Fruit fly (Drosophila melanogaster) whole organism, wandering third instar larva: Measurements from ENCODE around the gene CG43255.

Source experiments
- Abd-B ChIP-seq: fragments of >200 bp; optimal IDR thresholded peaks from 2 replicates; lab custom pipeline; 2017; ENCODE audit warnings: missing biosample characterization, missing genetic modification characterization
- CG32264 ChIP-seq: fragments of 200-800 bp; sonication (Bioruptor generic); optimal IDR thresholded peaks from 2 replicates; lab custom pipeline; 2016; ENCODE audit warnings: missing biosample characterization, missing genetic modification characterization
- CG9705 ChIP-seq: fragments of 200-800 bp; sonication (Bioruptor generic); optimal IDR thresholded peaks from 2 replicates; lab custom pipeline; 2018; ENCODE audit warnings: missing biosample characterization, mild to moderate bottlenecking, missing genetic modification characterization
- CrebA ChIP-seq: fragments of 200-800 bp; sonication (Bioruptor generic); optimal IDR thresholded peaks from 2 replicates; lab custom pipeline; 2016; ENCODE audit warnings: missing biosample characterization, mild to moderate bottlenecking, missing genetic modification characterization, borderline replicate concordance
- Dfd ChIP-seq: fragments of >200 bp; optimal IDR thresholded peaks from 2 replicates; lab custom pipeline; 2017; ENCODE audit warnings: missing biosample characterization, missing genetic modification characterization
- Dif ChIP-seq: fragments of 200-275, 200-300 bp; sonication (Bioruptor generic); optimal IDR thresholded peaks from 2 replicates; lab custom pipeline; 2018; ENCODE audit warnings: missing biosample characterization, missing genetic modification characterization; ENCODE audit not compliant: partially characterized antibody
- GATAd ChIP-seq: sonication (Bioruptor generic); optimal IDR thresholded peaks from 2 replicates; lab custom pipeline; 2016; ENCODE audit warnings: missing biosample characterization, missing genetic modification characterization
- HLH106 ChIP-seq: fragments of 200-800 bp; optimal IDR thresholded peaks from 3 replicates; lab custom pipeline; 2019; ENCODE audit warnings: missing biosample characterization, mild to moderate bottlenecking, missing genetic modification characterization, moderate library complexity
- Hnf4 ChIP-seq: fragments of 200-800 bp; sonication (Bioruptor generic); optimal IDR thresholded peaks from 2 replicates; lab custom pipeline; 2016; ENCODE audit warnings: missing biosample characterization, mild to moderate bottlenecking, missing genetic modification characterization
- Hr78 ChIP-seq: fragments of >200 bp; optimal IDR thresholded peaks from 2 replicates; lab custom pipeline; 2017; ENCODE audit warnings: missing biosample characterization, missing genetic modification characterization
- Hr83 ChIP-seq: fragments of 200-300 bp; sonication (Bioruptor generic); optimal IDR thresholded peaks from 2 replicates; lab custom pipeline; 2016; ENCODE audit warnings: missing biosample characterization, mild to moderate bottlenecking, missing genetic modification characterization, moderate library complexity; ENCODE audit not compliant: poor library complexity, severe bottlenecking
- Jra ChIP-seq: sonication (Bioruptor generic); optimal IDR thresholded peaks from 2 replicates; lab custom pipeline; 2016; ENCODE audit warnings: missing biosample characterization, missing genetic modification characterization
- Mio ChIP-seq: sonication (Bioruptor generic); optimal IDR thresholded peaks from 2 replicates; lab custom pipeline; 2016; ENCODE audit warnings: missing biosample characterization, missing genetic modification characterization
- Myc ChIP-seq: fragments of >200 bp; optimal IDR thresholded peaks from 2 replicates; lab custom pipeline; 2017
- N ChIP-seq: fragments of >200 bp; optimal IDR thresholded peaks from 2 replicates; lab custom pipeline; 2018; ENCODE audit warnings: missing biosample characterization, missing external identifiers, missing genetic modification characterization
- OdsH ChIP-seq: fragments of 200-800 bp; sonication (Bioruptor generic); optimal IDR thresholded peaks from 2 replicates; lab custom pipeline; 2016; ENCODE audit warnings: missing biosample characterization, mild to moderate bottlenecking, missing genetic modification characterization
- Rel ChIP-seq, 2 experiments: fragments of 200-800 bp; sonication (Bioruptor generic) in 1 of 2; optimal IDR thresholded peaks; 2 replicates in 1 of 2; 3 replicates in 1 of 2; lab custom pipeline; 2016 to 2019; ENCODE audit warnings: mild to moderate bottlenecking in 2 of 2, missing biosample characterization in 2 of 2, missing genetic modification characterization in 2 of 2, moderate library complexity in 1 of 2
- Sp1 ChIP-seq: fragments of 200-800 bp; sonication (Bioruptor generic); optimal IDR thresholded peaks from 3 replicates; lab custom pipeline; 2019; ENCODE audit warnings: missing biosample characterization, mild to moderate bottlenecking, missing genetic modification characterization, moderate library complexity
- Vsx2 ChIP-seq: fragments of 200-300, 225-300 bp; sonication (Bioruptor generic); optimal IDR thresholded peaks from 2 replicates; lab custom pipeline; 2018; ENCODE audit warnings: missing biosample characterization, missing genetic modification characterization; ENCODE audit not compliant: partially characterized antibody
- br ChIP-seq: fragments of 200-800 bp; sonication (Bioruptor generic); optimal IDR thresholded peaks from 2 replicates; lab custom pipeline; 2016; ENCODE audit warnings: missing biosample characterization, missing genetic modification characterization
- brk ChIP-seq: fragments of 200-800 bp; sonication (Bioruptor generic); optimal IDR thresholded peaks from 2 replicates; lab custom pipeline; 2016; ENCODE audit warnings: missing biosample characterization, mild to moderate bottlenecking, missing genetic modification characterization
- dl ChIP-seq, 2 experiments: fragments of 175-275, 200-275 bp in 1 of 2; fragments of 200-275 bp in 1 of 2; sonication (Bioruptor generic); optimal IDR thresholded peaks; lab custom pipeline; 2018; ENCODE audit warnings: mild to moderate bottlenecking in 2 of 2, missing biosample characterization in 2 of 2, missing genetic modification characterization in 2 of 2, moderate library complexity in 2 of 2; ENCODE audit not compliant: partially characterized antibody in 2 of 2, insufficient read depth in 1 of 2
- dmrt93B ChIP-seq: fragments of 200-800 bp; sonication (Bioruptor generic); optimal IDR thresholded peaks from 2 replicates; lab custom pipeline; 2018; ENCODE audit warnings: missing biosample characterization, mild to moderate bottlenecking, missing genetic modification characterization
- dsf ChIP-seq: sonication (Bioruptor generic); optimal IDR thresholded peaks from 2 replicates; lab custom pipeline; 2016; ENCODE audit warnings: missing biosample characterization, missing genetic modification characterization, borderline replicate concordance
- ey ChIP-seq: fragments of 200-800 bp; sonication (Bioruptor generic); optimal IDR thresholded peaks from 2 replicates; lab custom pipeline; 2016; ENCODE audit warnings: missing biosample characterization, missing genetic modification characterization
- foxo ChIP-seq, 2 experiments: fragments of 200-800 bp; sonication (Bioruptor generic); optimal IDR thresholded peaks; 2 replicates in 1 of 2; 3 replicates in 1 of 2; lab custom pipeline; 2016 to 2017; ENCODE audit warnings: missing biosample characterization in 2 of 2, missing genetic modification characterization in 2 of 2
- fru ChIP-seq: fragments of 200-800 bp; sonication (Bioruptor generic); optimal IDR thresholded peaks from 3 replicates; lab custom pipeline; 2016; ENCODE audit warnings: missing biosample characterization, mild to moderate bottlenecking, missing genetic modification characterization
- h ChIP-seq: fragments of 200-800 bp; sonication (Bioruptor generic); optimal IDR thresholded peaks from 3 replicates; lab custom pipeline; 2016; ENCODE audit warnings: missing biosample characterization, mild to moderate bottlenecking, missing genetic modification characterization
- jim ChIP-seq: fragments of 175-275, 200-325 bp; sonication (Bioruptor generic); optimal IDR thresholded peaks from 2 replicates; lab custom pipeline; 2016; ENCODE audit warnings: missing biosample characterization, mild to moderate bottlenecking, missing genetic modification characterization
- pan ChIP-seq: fragments of >200 bp; optimal IDR thresholded peaks from 2 replicates; lab custom pipeline; 2017
- psq ChIP-seq: fragments of 200-800 bp; sonication (Bioruptor generic); optimal IDR thresholded peaks from 3 replicates; lab custom pipeline; 2017; ENCODE audit warnings: missing biosample characterization, mild to moderate bottlenecking, missing genetic modification characterization, moderate library complexity
- rgr ChIP-seq: fragments of 200-800 bp; sonication (Bioruptor generic); optimal IDR thresholded peaks from 3 replicates; lab custom pipeline; 2016; ENCODE audit warnings: missing biosample characterization, mild to moderate bottlenecking, missing genetic modification characterization
- sage ChIP-seq: fragments of 200-800 bp; sonication (Bioruptor generic); optimal IDR thresholded peaks from 2 replicates; lab custom pipeline; 2016; ENCODE audit warnings: missing biosample characterization, mild to moderate bottlenecking, missing genetic modification characterization
- sv ChIP-seq: fragments of 200-800 bp; sonication (Bioruptor generic); optimal IDR thresholded peaks from 3 replicates; lab custom pipeline; 2016; ENCODE audit warnings: missing biosample characterization, missing genetic modification characterization
- tai ChIP-seq: sonication (Bioruptor generic); optimal IDR thresholded peaks from 2 replicates; lab custom pipeline; 2016; ENCODE audit warnings: missing biosample characterization, missing genetic modification characterization
- usp ChIP-seq: fragments of >200 bp; optimal IDR thresholded peaks from 2 replicates; lab custom pipeline; 2017; ENCODE audit warnings: missing biosample characterization, missing genetic modification characterization
- woc ChIP-seq: sonication (Bioruptor generic); optimal IDR thresholded peaks from 2 replicates; lab custom pipeline; 2016; ENCODE audit warnings: missing biosample characterization, mild to moderate bottlenecking, missing genetic modification characterization

Gene CG43255

DNA sequence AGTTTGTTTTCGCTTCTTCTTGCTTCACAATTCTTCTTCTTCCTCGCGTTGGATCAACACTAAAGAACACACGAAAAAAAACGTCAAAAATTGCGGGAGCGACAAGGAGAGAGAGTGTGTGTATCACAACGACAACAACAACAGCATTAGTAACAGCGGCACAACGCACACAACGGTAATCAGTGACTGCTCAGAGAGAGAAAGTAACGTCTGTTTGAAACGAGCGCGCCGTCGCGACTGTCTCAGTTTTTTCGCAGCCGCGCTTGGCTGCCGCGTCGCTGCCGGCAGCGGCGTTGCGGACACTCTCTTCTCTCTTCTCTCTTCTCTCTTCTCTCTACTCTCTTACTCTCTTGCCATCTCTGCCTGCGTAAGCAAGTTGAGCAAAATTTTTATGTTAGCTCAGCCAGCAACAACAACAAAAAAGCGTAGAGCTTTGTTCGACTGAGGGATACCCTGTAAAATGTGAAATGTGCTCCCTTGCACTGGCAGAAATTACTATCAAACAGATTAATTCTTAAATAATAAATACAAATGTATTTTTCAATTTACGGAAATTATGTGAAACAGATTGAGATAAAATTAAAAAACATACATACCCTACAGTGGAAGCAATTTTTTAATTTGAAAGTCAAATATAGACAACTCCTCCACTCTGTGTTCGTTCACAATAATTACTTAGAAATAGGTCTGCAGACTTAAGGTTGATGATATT is 32.0 kb upstream of the CG43255 start (continued):
- peak; percentile 72 for TF ChIP-seq fru (GFP tag; lab: Kevin White, UChicago)
- no peak for TF ChIP-seq Mio (GFP tag; lab: Kevin White, UChicago)
- no peak for TF ChIP-seq dmrt93B (GFP tag; lab: Kevin White, UChicago)
- TF ChIP-seq, all 38 proteins: peak for 19

DNA sequence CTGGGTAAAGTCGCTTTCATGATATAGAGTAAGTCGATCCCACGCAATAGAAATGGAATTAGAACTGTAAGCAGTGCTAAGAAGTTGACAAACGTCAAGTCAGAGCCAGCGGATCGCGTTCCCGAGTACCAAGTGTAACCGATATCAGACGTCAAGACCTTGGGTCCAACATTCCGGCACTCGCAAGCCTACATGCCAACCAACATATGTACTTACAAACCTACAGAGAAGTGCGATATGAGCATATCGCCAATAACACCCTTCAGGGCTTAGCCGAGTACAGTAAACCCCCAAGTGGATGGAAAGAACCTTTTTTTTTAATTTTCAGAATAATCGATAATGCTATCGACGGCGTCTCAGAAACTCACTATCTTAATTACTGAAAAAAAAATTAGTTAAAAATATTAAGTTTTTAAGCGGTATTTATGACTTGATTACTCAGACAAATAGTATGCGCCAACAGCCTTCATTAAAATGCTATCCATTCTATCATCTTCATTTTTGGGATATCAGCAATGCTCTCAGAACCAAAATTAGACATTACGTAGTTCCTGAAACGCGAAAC is 31.2 kb upstream of the CG43255 start:
- no peak for TF ChIP-seq dl (GFP tag; optimal IDR thresholded peaks at IDR 0.05; lab: Kevin White, UChicago; ENCODE audit: insufficient read depth in 1 of 2, partially characterized antibody in 2 of 2)
- TF ChIP-seq dsf (GFP tag; lab: Kevin White, UChicago), result no peak
- no peak for TF ChIP-seq dmrt93B (GFP tag; lab: Kevin White, UChicago)
- TF ChIP-seq tai, result no peak
- no peak for TF ChIP-seq Dif (GFP tag; lab: Kevin White, UChicago)
- no peak for TF ChIP-seq brk (GFP tag; lab: Kevin White, UChicago)
- TF ChIP-seq Sp1 (GFP tag; lab: Kevin White, UChicago), result no peak
- TF ChIP-seq sv (GFP tag; lab: Kevin White, UChicago), result peak; percentile 13
- no peak for TF ChIP-seq pan (lab: Kevin White, UChicago)
- no peak for TF ChIP-seq Myc (lab: Kevin White, UChicago)
- TF ChIP-seq jim (GFP tag; lab: Kevin White, UChicago), result no peak
- TF ChIP-seq CrebA (GFP tag; lab: Kevin White, UChicago), result no peak
- no peak for TF ChIP-seq GATAd (GFP tag; lab: Kevin White, UChicago)
- TF ChIP-seq usp (GFP tag; lab: Kevin White, UChicago), result no peak
- peak; percentile 14 for TF ChIP-seq rgr (GFP tag; lab: Kevin White, UChicago)
- TF ChIP-seq ey (GFP tag; lab: Kevin White, UChicago), result no peak
- TF ChIP-seq h (GFP tag; lab: Kevin White, UChicago), result peak; percentile 28
- TF ChIP-seq foxo (GFP tag; optimal IDR thresholded peaks at IDR 0.05; lab: Kevin White, UChicago), result peak in 1 of 2 experiments; percentile 9
- TF ChIP-seq Mio (GFP tag; lab: Kevin White, UChicago), result no peak
- TF ChIP-seq OdsH (GFP tag; lab: Kevin White, UChicago), result no peak
- TF ChIP-seq fru (GFP tag; lab: Kevin White, UChicago), result peak; percentile 29
- no peak for TF ChIP-seq Jra
- TF ChIP-seq Rel (GFP tag; optimal IDR thresholded peaks at IDR 0.05; lab: Kevin White, UChicago), result no peak
- no peak for TF ChIP-seq Rel (tag; optimal IDR thresholded peaks at IDR 0.05; lab: Kevin White, UChicago)
- TF ChIP-seq N (GFP tag; lab: Kevin White, UChicago), result no peak
- TF ChIP-seq psq, result no peak
- TF ChIP-seq CG9705, result no peak
- TF ChIP-seq CG32264 (GFP tag; lab: Kevin White, UChicago), result no peak
- TF ChIP-seq Abd-B (GFP tag; lab: Kevin White, UChicago), result no peak
- peak; percentile 30 for TF ChIP-seq Hnf4 (GFP tag; lab: Kevin White, UChicago)
- TF ChIP-seq HLH106 (tag; lab: Kevin White, UChicago), result no peak
- TF ChIP-seq br, result no peak
- no peak for TF ChIP-seq woc
- no peak for TF ChIP-seq Hr78 (GFP tag; lab: Kevin White, UChicago)
- no peak for TF ChIP-seq Dfd (GFP tag; lab: Kevin White, UChicago)
- TF ChIP-seq sage, result no peak
- no peak for TF ChIP-seq Vsx2 (GFP tag; lab: Kevin White, UChicago)
- TF ChIP-seq Hr83 (GFP tag; lab: Kevin White, UChicago), result no peak
